Worm (Caenorhabditis elegans) whole organism, L2 larva: ENCODE data around the gene selt-1.2.

ENCODE experiments used
- C34F6.9 ChIP-seq: fragments of 150-350 bp; optimal IDR thresholded peaks from 2 replicates; lab custom pipeline; 2014; ENCODE audit warnings: missing biosample characterization, missing genetic modification characterization
- F13H6.1 ChIP-seq: sonication (generic microtip); optimal IDR thresholded peaks from 2 replicates; lab custom pipeline; 2016; ENCODE audit warnings: missing genetic modification characterization, missing compliant biosample characterization
- Y55F3AM.14 ChIP-seq: fragments of 200-800 bp; sonication (Bioruptor generic); optimal IDR thresholded peaks from 2 replicates; lab custom pipeline; 2018; ENCODE audit warnings: mild to moderate bottlenecking, missing genetic modification characterization, missing compliant biosample characterization
- aly-2 ChIP-seq: fragments of 150-350 bp; optimal IDR thresholded peaks from 2 replicates; lab custom pipeline; 2014; ENCODE audit warnings: missing biosample characterization, missing genetic modification characterization
- ama-1 ChIP-seq: fragments of 150-350 bp; optimal IDR thresholded peaks from 2 replicates; lab custom pipeline; 2018; ENCODE audit warnings: inconsistent platforms
- blmp-1 ChIP-seq: sonication (generic microtip); optimal IDR thresholded peaks from 2 replicates; lab custom pipeline; 2017; ENCODE audit warnings: missing genetic modification characterization, mild to moderate bottlenecking, missing compliant biosample characterization, antibody characterized with exemption, moderate library complexity; ENCODE audit not compliant: insufficient read depth
- ceh-82 ChIP-seq: fragments of 150-350 bp; optimal IDR thresholded peaks from 2 replicates; lab custom pipeline; 2014; ENCODE audit warnings: missing biosample characterization, missing genetic modification characterization
- crh-2 ChIP-seq: sonication (generic microtip); optimal IDR thresholded peaks from 2 replicates; lab custom pipeline; 2017; ENCODE audit warnings: missing biosample characterization, missing genetic modification characterization
- dmd-4 ChIP-seq: sonication (generic microtip); optimal IDR thresholded peaks from 2 replicates; lab custom pipeline; 2017; ENCODE audit warnings: missing biosample characterization, missing genetic modification characterization
- egl-27 ChIP-seq: sonication (generic microtip); optimal IDR thresholded peaks from 3 replicates; lab custom pipeline; 2017; ENCODE audit warnings: missing biosample characterization, missing genetic modification reagents, missing genetic modification characterization
- elt-3 ChIP-seq: sonication (generic microtip); optimal IDR thresholded peaks from 2 replicates; lab custom pipeline; 2017; ENCODE audit warnings: missing biosample characterization, missing genetic modification characterization
- fos-1 ChIP-seq: fragments of 150-350 bp; optimal IDR thresholded peaks from 2 replicates; lab custom pipeline; 2014; ENCODE audit warnings: missing biosample characterization, missing genetic modification characterization
- gmeb-1 ChIP-seq: fragments of 150-350 bp; optimal IDR thresholded peaks from 2 replicates; lab custom pipeline; 2014; ENCODE audit warnings: missing biosample characterization, missing genetic modification characterization
- lin-11 ChIP-seq: fragments of 150-350 bp; sonication (generic microtip); optimal IDR thresholded peaks from 2 replicates; lab custom pipeline; 2014; ENCODE audit warnings: missing biosample characterization, missing genetic modification characterization, inconsistent platforms, mixed read lengths
- lin-13 ChIP-seq: fragments of 150-350 bp; optimal IDR thresholded peaks from 2 replicates; lab custom pipeline; 2014; ENCODE audit warnings: missing biosample characterization, missing genetic modification reagents, missing genetic modification characterization
- lin-39 ChIP-seq: fragments of 150-350 bp; optimal IDR thresholded peaks from 2 replicates; lab custom pipeline; 2014; ENCODE audit warnings: missing biosample characterization, missing genetic modification reagents, missing genetic modification characterization
- lsy-2 ChIP-seq, 2 experiments: fragments of 150-350 bp in 1 of 2; sonication (generic microtip) in 1 of 2; optimal IDR thresholded peaks; 2 replicates each; lab custom pipeline; 2014 to 2017; ENCODE audit warnings: missing biosample characterization in 2 of 2, missing genetic modification characterization in 2 of 2
- mab-5 ChIP-seq: fragments of 150-350 bp; optimal IDR thresholded peaks from 2 replicates; lab custom pipeline; 2014; ENCODE audit warnings: missing biosample characterization, missing genetic modification characterization
- mbf-1 ChIP-seq: sonication (generic microtip); optimal IDR thresholded peaks from 2 replicates; lab custom pipeline; 2017; ENCODE audit warnings: missing biosample characterization, missing genetic modification characterization
- mdl-1 ChIP-seq, 2 experiments: fragments of 150-350 bp in 1 of 2; sonication (generic microtip) in 1 of 2; optimal IDR thresholded peaks; 2 replicates each; lab custom pipeline; 2017; ENCODE audit warnings: missing biosample characterization in 2 of 2, missing genetic modification characterization in 2 of 2
- nhr-10 ChIP-seq: sonication (generic microtip); optimal IDR thresholded peaks from 2 replicates; lab custom pipeline; 2017; ENCODE audit warnings: missing biosample characterization, missing genetic modification characterization
- nhr-11 ChIP-seq: fragments of 150-350 bp; optimal IDR thresholded peaks from 2 replicates; lab custom pipeline; 2014; ENCODE audit warnings: missing biosample characterization, missing genetic modification characterization
- nhr-12 ChIP-seq: fragments of 150-350 bp; optimal IDR thresholded peaks from 2 replicates; lab custom pipeline; 2014; ENCODE audit warnings: missing biosample characterization, missing genetic modification characterization
- nhr-129 ChIP-seq: fragments of 150-350 bp; optimal IDR thresholded peaks from 2 replicates; lab custom pipeline; 2014; ENCODE audit warnings: missing biosample characterization, missing genetic modification characterization
- nhr-23 ChIP-seq: fragments of 150-350 bp; optimal IDR thresholded peaks from 2 replicates; lab custom pipeline; 2014; ENCODE audit warnings: missing biosample characterization, missing genetic modification reagents, missing genetic modification characterization
- nhr-237 ChIP-seq: fragments of 150-350 bp; optimal IDR thresholded peaks from 2 replicates; lab custom pipeline; 2014; ENCODE audit warnings: missing biosample characterization, missing genetic modification characterization
- nhr-25 ChIP-seq: fragments of 150-350 bp; sonication (generic microtip); optimal IDR thresholded peaks from 3 replicates; lab custom pipeline; 2014; ENCODE audit warnings: missing biosample characterization, missing genetic modification characterization
- nhr-77 ChIP-seq: fragments of 150-350 bp; optimal IDR thresholded peaks from 2 replicates; lab custom pipeline; 2014; ENCODE audit warnings: missing biosample characterization, missing genetic modification characterization
- peb-1 ChIP-seq: fragments of 150-350 bp; optimal IDR thresholded peaks from 2 replicates; lab custom pipeline; 2014; ENCODE audit warnings: missing biosample characterization, missing genetic modification characterization
- sem-4 ChIP-seq: fragments of 150-350 bp; optimal IDR thresholded peaks from 2 replicates; lab custom pipeline; 2014; ENCODE audit warnings: missing biosample characterization, missing genetic modification reagents, missing genetic modification characterization
- skn-1 ChIP-seq: sonication (generic microtip); optimal IDR thresholded peaks from 2 replicates; lab custom pipeline; 2017; ENCODE audit warnings: missing biosample characterization, missing genetic modification characterization
- sma-3 ChIP-seq: sonication (generic microtip); optimal IDR thresholded peaks from 2 replicates; lab custom pipeline; 2016; ENCODE audit warnings: missing genetic modification reagents, missing genetic modification characterization, missing compliant biosample characterization
- sma-9 ChIP-seq, 2 experiments: fragments of 150-350 bp in 1 of 2; sonication (generic microtip) in 1 of 2; optimal IDR thresholded peaks; 2 replicates each; lab custom pipeline; 2014 to 2016; ENCODE audit warnings: missing genetic modification characterization in 2 of 2, mild to moderate bottlenecking in 1 of 2, missing biosample characterization in 1 of 2, missing compliant biosample characterization in 1 of 2, missing genetic modification reagents in 1 of 2, moderate library complexity in 1 of 2
- unc-55 ChIP-seq: fragments of 150-350 bp; sonication (generic microtip); optimal IDR thresholded peaks from 3 replicates; lab custom pipeline; 2014; ENCODE audit warnings: missing biosample characterization, missing genetic modification reagents, missing genetic modification characterization
- ztf-1 ChIP-seq: fragments of 200-800 bp; sonication (Bioruptor generic); conservative IDR thresholded peaks from 2 replicates; pipeline ENCODE4 v1.3.6; 2022; ENCODE audit warnings: missing genetic modification characterization, missing compliant biosample characterization
- ztf-11 ChIP-seq: sonication (generic microtip); optimal IDR thresholded peaks from 2 replicates; lab custom pipeline; 2017; ENCODE audit warnings: missing biosample characterization, missing genetic modification characterization
- ztf-4 ChIP-seq: fragments of 150-350 bp; optimal IDR thresholded peaks from 2 replicates; lab custom pipeline; 2014; ENCODE audit warnings: missing biosample characterization, missing genetic modification characterization

selt-1.2 gene

DNA sequence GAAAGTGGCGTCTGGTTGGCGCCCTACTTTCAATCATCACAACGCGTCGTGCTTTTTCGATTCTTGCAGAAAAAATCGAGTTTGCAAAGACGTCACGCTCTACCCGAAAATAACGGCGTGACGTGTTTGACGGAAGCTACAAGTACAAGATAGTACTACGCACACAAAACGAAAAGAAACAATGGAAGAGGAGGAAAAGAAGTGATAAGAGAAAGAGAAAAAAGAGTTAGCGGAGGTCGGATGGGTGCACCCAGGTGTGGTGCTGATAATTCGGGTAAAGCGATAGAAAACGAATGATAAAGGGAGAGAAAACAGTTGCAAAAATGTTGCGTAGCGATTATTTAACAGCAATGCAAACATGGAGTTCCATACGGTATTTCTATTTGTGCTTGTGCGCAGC, 20.5 kb downstream of the selt-1.2 start:
- TF ChIP-seq F13H6.1 (tag; lab: Kevin White, UChicago) (peak; percentile 67), egl-27 (peak; percentile 8), gmeb-1 (tag; lab: Kevin White, UChicago) (peak; percentile 33), mdl-1 (tag; optimal IDR thresholded peaks at IDR 0.05; lab: Kevin White, UChicago) (peak in 1 of 2 experiments; percentile 27), crh-2 (tag; lab: Kevin White, UChicago) (peak; percentile 52), sma-3 (peak; percentile 32), ztf-11 (no peak), fos-1 (tag; lab: Kevin White, UChicago) (peak; percentile 76), peb-1 (tag; lab: Kevin White, UChicago) (no peak), nhr-23 (no peak), sma-9 (GFP tag; optimal IDR thresholded peaks at IDR 0.05; lab: Kevin White, UChicago) (peak; percentile 73), sma-9 (tag; optimal IDR thresholded peaks at IDR 0.05; lab: Kevin White, UChicago) (no peak), ztf-4 (no peak), nhr-129 (tag; lab: Kevin White, UChicago) (peak; percentile 28)

DNA sequence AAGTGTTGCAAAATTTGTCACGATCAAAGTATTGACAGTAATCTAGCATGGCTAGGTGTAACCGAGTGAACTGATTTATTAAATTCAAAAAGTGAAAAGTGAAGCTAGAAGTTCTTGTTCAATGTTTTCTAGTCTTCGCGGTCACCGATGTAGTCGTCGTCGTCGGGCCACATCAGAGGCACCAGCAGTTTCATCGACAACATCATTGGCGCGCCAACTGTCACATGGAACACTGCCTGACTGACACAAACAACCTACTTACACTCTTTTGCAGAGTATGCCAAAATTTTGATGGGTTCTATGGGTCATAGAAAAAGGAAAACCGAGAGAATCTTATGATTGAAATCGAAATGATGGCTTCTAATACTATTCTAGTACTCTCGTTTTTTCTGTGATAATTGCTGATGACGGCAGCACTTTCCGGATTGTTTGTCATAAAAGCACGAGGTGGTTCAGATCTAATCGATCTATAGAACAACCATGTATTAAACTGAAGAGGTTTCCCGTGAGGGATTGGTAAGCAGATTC, 21.7 kb downstream of the selt-1.2 start:
- TF ChIP-seq lsy-2 (tag; optimal IDR thresholded peaks at IDR 0.05; lab: Kevin White, UChicago), result no peak
- peak; percentile 15 for TF ChIP-seq nhr-25 (tag; lab: Kevin White, UChicago)
- no peak for TF ChIP-seq ztf-4
- TF ChIP-seq, all 48 proteins: peak for 1

DNA sequence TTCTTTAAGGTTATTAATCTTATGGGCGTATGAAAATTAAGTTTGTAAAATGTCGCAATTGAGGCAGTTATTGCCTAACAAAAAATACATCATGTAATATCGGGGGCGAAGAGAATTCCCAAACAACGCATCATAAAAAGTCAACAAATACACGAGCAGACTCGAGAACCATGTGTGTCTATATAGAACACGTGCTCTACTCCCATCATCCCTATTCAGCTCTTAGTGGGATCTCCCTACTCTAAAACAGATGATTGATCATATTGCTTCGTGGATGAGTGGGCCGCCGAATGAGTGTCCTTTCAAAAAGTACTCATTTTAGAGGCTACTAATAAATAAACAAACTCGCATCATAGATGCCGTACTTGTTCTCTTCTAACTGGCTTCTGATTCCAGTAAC, 22.7 kb downstream of the selt-1.2 start:
- peak; percentile 6 for TF ChIP-seq nhr-129 (tag; lab: Kevin White, UChicago)
- peak; percentile 46 for TF ChIP-seq sma-9 (GFP tag; optimal IDR thresholded peaks at IDR 0.05; lab: Kevin White, UChicago)
- no peak for TF ChIP-seq sma-9 (tag; optimal IDR thresholded peaks at IDR 0.05; lab: Kevin White, UChicago)
- no peak for TF ChIP-seq dmd-4
- TF ChIP-seq ztf-1, result no peak
- TF ChIP-seq lsy-2 (tag; optimal IDR thresholded peaks at IDR 0.05; lab: Kevin White, UChicago), result no peak
- no peak for TF ChIP-seq mab-5 (tag; lab: Kevin White, UChicago)
- no peak for TF ChIP-seq skn-1 (tag; lab: Kevin White, UChicago)
- no peak for TF ChIP-seq nhr-12
- no peak for TF ChIP-seq nhr-25 (tag; lab: Kevin White, UChicago)
- TF ChIP-seq mbf-1 (tag; lab: Kevin White, UChicago), result no peak
- no peak for TF ChIP-seq crh-2 (tag; lab: Kevin White, UChicago)
- no peak for TF ChIP-seq nhr-23
- TF ChIP-seq lin-39, result no peak
- TF ChIP-seq elt-3, result no peak

DNA sequence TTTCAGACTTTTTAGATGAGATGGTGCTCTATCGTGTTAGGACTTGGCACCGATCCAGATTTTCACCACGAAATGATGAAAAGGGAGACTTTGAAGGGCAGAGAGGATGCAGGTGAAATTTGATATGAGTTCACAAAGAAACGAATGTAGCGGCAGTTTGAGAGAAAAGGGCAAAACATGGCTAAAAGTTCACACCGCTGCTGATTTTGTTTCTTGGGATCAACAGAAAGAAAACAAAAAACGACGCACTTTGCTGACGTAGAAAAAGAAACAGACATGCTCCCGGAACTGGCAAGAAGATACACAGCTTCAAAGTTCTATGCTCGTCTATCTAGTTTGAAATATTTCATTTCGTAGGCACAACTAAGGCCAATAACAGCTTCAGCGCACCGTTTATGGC, 23.6 kb downstream of the selt-1.2 start:
- TF ChIP-seq ztf-11, result no peak
- TF ChIP-seq blmp-1 (tag; lab: Kevin White, UChicago), result no peak
- no peak for TF ChIP-seq ama-1 (lab: Kevin White, UChicago)
- no peak for TF ChIP-seq ceh-82 (tag; lab: Kevin White, UChicago)
- no peak for TF ChIP-seq nhr-25 (tag; lab: Kevin White, UChicago)
- TF ChIP-seq sem-4 (tag; lab: Kevin White, UChicago), result no peak
- TF ChIP-seq nhr-10, result no peak

DNA sequence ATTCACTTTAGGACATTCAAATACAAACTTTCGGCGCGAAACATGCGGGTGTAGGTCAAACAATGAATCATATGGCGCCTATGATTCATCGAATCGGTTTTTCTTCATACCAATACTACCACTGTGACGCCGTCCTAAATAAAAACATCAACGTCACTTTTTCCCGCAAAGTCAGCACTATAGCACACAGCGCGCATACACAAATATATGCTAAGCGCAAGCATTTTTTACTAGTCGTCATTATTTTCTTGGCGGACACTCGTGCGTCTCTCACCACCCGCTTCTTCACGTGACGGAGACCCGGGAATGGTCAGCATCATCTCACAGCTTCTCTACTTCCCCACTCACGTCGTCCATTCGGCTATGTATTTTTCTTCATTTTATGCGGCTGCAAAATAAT, 24.0 kb downstream of the selt-1.2 start:
- no peak for TF ChIP-seq lin-13 (GFP tag; lab: Kevin White, UChicago)
- TF ChIP-seq nhr-25 (tag; lab: Kevin White, UChicago), result no peak
- TF ChIP-seq unc-55 (GFP tag; lab: Kevin White, UChicago), result peak; percentile 37
- TF ChIP-seq crh-2 (tag; lab: Kevin White, UChicago), result peak; percentile 20
- peak; percentile 14 to 19 for TF ChIP-seq mdl-1 (tag; optimal IDR thresholded peaks at IDR 0.05; lab: Kevin White, UChicago)
- no peak for TF ChIP-seq lin-39
- TF ChIP-seq nhr-11 (tag; lab: Kevin White, UChicago), result no peak
- no peak for TF ChIP-seq Y55F3AM.14 (GFP tag; lab: Kevin White, UChicago)
- TF ChIP-seq C34F6.9, result peak; percentile 24
- peak; percentile 2 for TF ChIP-seq F13H6.1 (tag; lab: Kevin White, UChicago)
- no peak for TF ChIP-seq aly-2
- TF ChIP-seq nhr-77 (tag; lab: Kevin White, UChicago), result no peak
- no peak for TF ChIP-seq nhr-129 (tag; lab: Kevin White, UChicago)
- no peak for TF ChIP-seq nhr-23
- TF ChIP-seq nhr-237 (tag; lab: Kevin White, UChicago), result no peak
- TF ChIP-seq sma-9 (GFP tag; optimal IDR thresholded peaks at IDR 0.05; lab: Kevin White, UChicago), result peak; percentile 58
- no peak for TF ChIP-seq sma-9 (tag; optimal IDR thresholded peaks at IDR 0.05; lab: Kevin White, UChicago)
- TF ChIP-seq lsy-2 (tag; optimal IDR thresholded peaks at IDR 0.05; lab: Kevin White, UChicago), result peak in 1 of 2 experiments; percentile 30
- TF ChIP-seq mab-5 (tag; lab: Kevin White, UChicago), result no peak
- TF ChIP-seq peb-1 (tag; lab: Kevin White, UChicago), result no peak
- TF ChIP-seq skn-1 (tag; lab: Kevin White, UChicago), result no peak
- peak; percentile 9 for TF ChIP-seq lin-11 (tag; lab: Kevin White, UChicago)
- no peak for TF ChIP-seq ama-1 (lab: Kevin White, UChicago)
- TF ChIP-seq ztf-1, result no peak
